Fruit fly (Drosophila melanogaster): ENCODE results near the gene Cht5.

Gene Cht5

dm6 chr3R:13779241-13779683, 11.9 kb downstream of the Cht5 start, which contains the start of the genes CG42375 and CG9288:
Gene CG42375 (plus strand): TSS chr3R:13779624.
Gene CG9288 (plus strand): TSS chr3R:13779624.
- TF ChIP-seq cic (GFP tag; optimal IDR thresholded peaks at IDR 0.05) = no peak
- TF ChIP-seq toe (GFP tag; optimal IDR thresholded peaks at IDR 0.05) = peak; percentile 15
- TF ChIP-seq Clk (GFP tag; optimal IDR thresholded peaks at IDR 0.05) = no peak
- TF ChIP-seq CG14711 (tag; optimal IDR thresholded peaks at IDR 0.05) = peak; percentile 38

DNA sequence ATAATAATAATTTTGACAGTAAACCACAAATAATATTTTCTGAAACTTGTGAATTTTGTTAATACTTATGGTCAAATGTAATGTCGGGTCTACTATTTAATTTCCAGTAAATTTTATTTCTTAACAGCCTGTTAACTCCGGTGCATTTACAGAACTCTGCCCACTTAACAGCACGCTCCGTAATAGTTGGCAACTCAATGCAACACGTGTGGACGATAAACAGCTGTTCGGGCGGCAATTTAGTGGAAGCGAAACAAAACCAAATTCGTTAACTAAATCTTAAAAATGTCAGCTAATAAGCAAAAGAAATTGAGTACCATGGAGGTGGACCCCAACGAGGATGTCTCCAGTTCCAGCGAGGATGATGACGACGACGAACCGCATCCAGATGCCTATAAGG, 13.4 kb downstream of the Cht5 start, which contains the start of gene CG9286:
CG9286 (plus strand) TSS at position 196 of the 400 bp plus-strand sequence.
- TF ChIP-seq Mnt (GFP tag; optimal IDR thresholded peaks at IDR 0.05) (peak; percentile 94), Crg-1 (GFP tag; optimal IDR thresholded peaks at IDR 0.05) (no peak), bab1 (GFP tag; optimal IDR thresholded peaks at IDR 0.05) (peak; percentile 10), ovo (GFP tag; optimal IDR thresholded peaks at IDR 0.05) (no peak), CG11617 (GFP tag; optimal IDR thresholded peaks at IDR 0.05) (no peak), kay (GFP tag; ENCODE audit: borderline replicate concordance) (no peak), CG14711 (tag; optimal IDR thresholded peaks at IDR 0.05) (peak; percentile 86), Clk (GFP tag; optimal IDR thresholded peaks at IDR 0.05) (no peak), pad (GFP tag; optimal IDR thresholded peaks at IDR 0.05) (no peak), cic (GFP tag; optimal IDR thresholded peaks at IDR 0.05) (no peak), tj (GFP tag; optimal IDR thresholded peaks at IDR 0.05) (no peak), CG1620 (GFP tag; optimal IDR thresholded peaks at IDR 0.05) (no peak), cnc (optimal IDR thresholded peaks at IDR 0.05) (no peak), Hr96 (GFP tag; optimal IDR thresholded peaks at IDR 0.05) (no peak), CG7045 (GFP tag; optimal IDR thresholded peaks at IDR 0.05) (no peak), CG12768 (GFP tag; optimal IDR thresholded peaks at IDR 0.05) (no peak), toe (GFP tag; optimal IDR thresholded peaks at IDR 0.05) (no peak), CG33017 (tag; optimal IDR thresholded peaks at IDR 0.05) (no peak), CG5204 (GFP tag; optimal IDR thresholded peaks at IDR 0.05) (no peak), CG7101 (tag; optimal IDR thresholded peaks at IDR 0.05) (no peak)

- TF ChIP-seq Hr96 (GFP tag; optimal IDR thresholded peaks at IDR 0.05) = no peak
- TF ChIP-seq CG7045 (GFP tag; optimal IDR thresholded peaks at IDR 0.05) = no peak
- peak; percentile 4 for TF ChIP-seq bab1 (GFP tag; optimal IDR thresholded peaks at IDR 0.05)
- TF ChIP-seq CG5204 (GFP tag; optimal IDR thresholded peaks at IDR 0.05) = no peak
- no peak for TF ChIP-seq CG11617 (GFP tag; optimal IDR thresholded peaks at IDR 0.05)
- no peak for TF ChIP-seq Crg-1 (GFP tag; optimal IDR thresholded peaks at IDR 0.05)
- TF ChIP-seq CG14711 (tag; optimal IDR thresholded peaks at IDR 0.05) = peak; percentile 27
- no peak for TF ChIP-seq CG33017 (tag; optimal IDR thresholded peaks at IDR 0.05)
- TF ChIP-seq kay (GFP tag; ENCODE audit: borderline replicate concordance) = no peak
- no peak for TF ChIP-seq Clk (GFP tag; optimal IDR thresholded peaks at IDR 0.05)
- no peak for TF ChIP-seq toe (GFP tag; optimal IDR thresholded peaks at IDR 0.05)
- TF ChIP-seq tj (GFP tag; optimal IDR thresholded peaks at IDR 0.05) = no peak
- no peak for TF ChIP-seq cic (GFP tag; optimal IDR thresholded peaks at IDR 0.05)
- TF ChIP-seq pad (GFP tag; optimal IDR thresholded peaks at IDR 0.05) = no peak
- peak; percentile 4 for TF ChIP-seq Mnt (GFP tag; optimal IDR thresholded peaks at IDR 0.05)
- no peak for TF ChIP-seq CG1620 (GFP tag; optimal IDR thresholded peaks at IDR 0.05)
- TF ChIP-seq ovo (GFP tag; optimal IDR thresholded peaks at IDR 0.05) = no peak
- TF ChIP-seq CG12768 (GFP tag; optimal IDR thresholded peaks at IDR 0.05) = no peak
- TF ChIP-seq cnc (optimal IDR thresholded peaks at IDR 0.05) = no peak
- no peak for TF ChIP-seq CG7101 (tag; optimal IDR thresholded peaks at IDR 0.05)
Measured at dm6 chr3R:13782035-13782434, 14.7 kb downstream of the Cht5 start, which contains the start of gene Dip-B. Gene Dip-B (plus strand): TSS chr3R:13782288.

DNA sequence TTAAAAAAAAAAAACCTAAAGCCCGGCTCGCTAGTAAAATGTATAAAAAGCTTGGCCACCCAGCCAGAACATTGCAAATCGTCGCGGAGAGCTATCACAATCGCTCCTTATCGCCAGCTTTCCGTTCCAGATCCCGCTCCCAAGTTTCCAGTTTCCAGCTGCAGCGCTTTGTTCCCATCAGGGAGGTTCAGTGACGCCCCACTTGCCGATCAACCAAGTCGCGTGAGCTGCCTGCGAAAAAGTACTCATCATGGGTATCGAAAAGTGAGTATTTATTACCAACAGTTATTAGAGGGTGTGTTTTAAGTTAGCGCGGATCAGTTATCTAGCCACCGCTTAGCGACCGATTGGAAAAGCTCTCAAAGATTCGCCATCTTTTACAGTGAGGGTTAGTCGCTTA, 15.2 kb downstream of the Cht5 start:
- TF ChIP-seq CG14711 (tag; optimal IDR thresholded peaks at IDR 0.05) (no peak), tj (GFP tag; optimal IDR thresholded peaks at IDR 0.05) (no peak), kay (GFP tag; ENCODE audit: borderline replicate concordance) (no peak), ovo (GFP tag; optimal IDR thresholded peaks at IDR 0.05) (peak; percentile 34), bab1 (GFP tag; optimal IDR thresholded peaks at IDR 0.05) (no peak), cic (GFP tag; optimal IDR thresholded peaks at IDR 0.05) (peak; percentile 38), toe (GFP tag; optimal IDR thresholded peaks at IDR 0.05) (no peak), Clk (GFP tag; optimal IDR thresholded peaks at IDR 0.05) (no peak), CG11617 (GFP tag; optimal IDR thresholded peaks at IDR 0.05) (no peak), CG7101 (tag; optimal IDR thresholded peaks at IDR 0.05) (no peak), Crg-1 (GFP tag; optimal IDR thresholded peaks at IDR 0.05) (no peak), CG7045 (GFP tag; optimal IDR thresholded peaks at IDR 0.05) (no peak), pad (GFP tag; optimal IDR thresholded peaks at IDR 0.05) (no peak), Hr96 (GFP tag; optimal IDR thresholded peaks at IDR 0.05) (peak; percentile 27), Mnt (GFP tag; optimal IDR thresholded peaks at IDR 0.05) (peak; percentile 7), CG33017 (tag; optimal IDR thresholded peaks at IDR 0.05) (peak; percentile 18), CG12768 (GFP tag; optimal IDR thresholded peaks at IDR 0.05) (peak; percentile 28), CG1620 (GFP tag; optimal IDR thresholded peaks at IDR 0.05) (no peak), cnc (optimal IDR thresholded peaks at IDR 0.05) (no peak), CG5204 (GFP tag; optimal IDR thresholded peaks at IDR 0.05) (no peak)

DNA sequence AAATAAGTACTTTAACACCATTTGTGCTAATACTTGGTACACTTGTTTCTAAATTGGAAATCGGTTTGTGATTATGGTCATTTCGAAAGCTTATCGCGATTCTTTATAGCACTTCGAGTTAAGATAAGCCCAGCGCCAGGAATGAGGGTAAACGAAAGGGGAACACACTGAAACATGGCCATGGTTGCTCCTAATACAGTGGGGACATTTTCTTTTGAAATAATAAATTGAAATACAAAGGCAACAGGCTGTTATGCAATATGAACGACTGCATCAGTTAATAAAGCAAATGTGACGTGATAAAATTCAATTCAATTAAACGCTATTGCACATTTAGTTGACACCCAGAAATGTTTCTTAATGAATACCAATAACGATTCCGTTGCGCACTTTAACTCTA, 16.0 kb downstream of the Cht5 start:
- no peak for TF ChIP-seq Hr96 (GFP tag; optimal IDR thresholded peaks at IDR 0.05)
- no peak for TF ChIP-seq bab1 (GFP tag; optimal IDR thresholded peaks at IDR 0.05)
- TF ChIP-seq Clk (GFP tag; optimal IDR thresholded peaks at IDR 0.05) = no peak
- no peak for TF ChIP-seq cic (GFP tag; optimal IDR thresholded peaks at IDR 0.05)

- TF ChIP-seq CG7101 (tag; optimal IDR thresholded peaks at IDR 0.05) (no peak), CG1620 (GFP tag; optimal IDR thresholded peaks at IDR 0.05) (no peak), CG5204 (GFP tag; optimal IDR thresholded peaks at IDR 0.05) (no peak), ovo (GFP tag; optimal IDR thresholded peaks at IDR 0.05) (no peak), Clk (GFP tag; optimal IDR thresholded peaks at IDR 0.05) (no peak), pad (GFP tag; optimal IDR thresholded peaks at IDR 0.05) (no peak), CG7045 (GFP tag; optimal IDR thresholded peaks at IDR 0.05) (no peak), CG12768 (GFP tag; optimal IDR thresholded peaks at IDR 0.05) (no peak)
Measured at dm6 chr3R:13785895-13786294, 18.5 kb downstream of the Cht5 start.
